Worm (Caenorhabditis elegans) whole organism, late embryonic: ENCODE measurements around the gene dnj-10.
A peak's percentile ranks its signal among the peaks of the same experiment; 100 is the strongest.

ENCODE experiments used
- dmd-4 ChIP-seq: sonication (generic microtip); optimal IDR thresholded peaks from 2 replicates; lab custom pipeline; 2016; ENCODE audit warnings: borderline replicate concordance, missing genetic modification characterization, missing compliant biosample characterization
- ets-4 ChIP-seq: sonication (generic microtip); optimal IDR thresholded peaks from 2 replicates; lab custom pipeline; 2016; ENCODE audit warnings: missing genetic modification characterization, missing compliant biosample characterization
- hlh-15 ChIP-seq: sonication (generic microtip); optimal IDR thresholded peaks from 2 replicates; lab custom pipeline; 2016; ENCODE audit warnings: missing genetic modification characterization, missing compliant biosample characterization
- nfya-1 ChIP-seq: sonication (generic microtip); optimal IDR thresholded peaks from 2 replicates; lab custom pipeline; 2017; ENCODE audit warnings: missing genetic modification characterization, mild to moderate bottlenecking, missing compliant biosample characterization, antibody characterized with exemption, moderate library complexity
- pat-9 ChIP-seq: fragments of 200-800 bp; sonication (Bioruptor generic); optimal IDR thresholded peaks from 2 replicates; lab custom pipeline; 2018; ENCODE audit warnings: mild to moderate bottlenecking, missing genetic modification characterization, moderate library complexity, missing compliant biosample characterization
- pqm-1 ChIP-seq: sonication (generic microtip); optimal IDR thresholded peaks from 2 replicates; lab custom pipeline; 2016; ENCODE audit warnings: missing genetic modification characterization, missing compliant biosample characterization
- rnt-1 ChIP-seq: sonication (generic microtip); optimal IDR thresholded peaks from 2 replicates; lab custom pipeline; 2016; ENCODE audit warnings: missing genetic modification characterization, missing compliant biosample characterization
- zip-5 ChIP-seq: sonication (generic microtip); optimal IDR thresholded peaks from 2 replicates; lab custom pipeline; 2016; ENCODE audit warnings: missing genetic modification characterization, missing compliant biosample characterization

DNA sequence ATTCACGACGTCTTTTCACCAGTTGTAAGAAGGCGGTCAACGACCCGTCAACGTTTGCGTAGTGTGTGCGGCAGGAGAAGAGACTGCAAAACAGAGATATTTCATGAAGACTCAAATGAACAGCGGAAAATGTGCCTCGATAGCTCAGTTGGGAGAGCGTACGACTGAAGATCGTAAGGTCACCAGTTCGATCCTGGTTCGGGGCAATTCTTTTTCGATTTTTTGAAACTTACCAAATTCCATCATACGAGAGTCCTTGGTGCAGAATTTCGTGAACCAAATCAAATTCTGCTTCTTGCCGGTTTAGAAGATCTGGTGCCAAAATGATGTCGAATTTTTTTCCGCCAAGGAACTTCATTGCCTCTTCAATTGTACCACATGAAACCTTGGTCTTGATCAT is 22.0 kb downstream of the dnj-10 start:
- TF ChIP-seq nfya-1 (tag; lab: Kevin White, UChicago) (peak; percentile 19), zip-5 (tag; lab: Kevin White, UChicago) (no peak), rnt-1 (tag; lab: Kevin White, UChicago) (no peak), dmd-4 (peak; percentile 14), hlh-15 (tag; lab: Kevin White, UChicago) (no peak), pqm-1 (tag; lab: Kevin White, UChicago) (no peak), ets-4 (tag; lab: Kevin White, UChicago) (no peak), pat-9 (peak; percentile 8)
